Worm (Caenorhabditis elegans): ENCODE data around the gene F22B3.10.

DNA sequence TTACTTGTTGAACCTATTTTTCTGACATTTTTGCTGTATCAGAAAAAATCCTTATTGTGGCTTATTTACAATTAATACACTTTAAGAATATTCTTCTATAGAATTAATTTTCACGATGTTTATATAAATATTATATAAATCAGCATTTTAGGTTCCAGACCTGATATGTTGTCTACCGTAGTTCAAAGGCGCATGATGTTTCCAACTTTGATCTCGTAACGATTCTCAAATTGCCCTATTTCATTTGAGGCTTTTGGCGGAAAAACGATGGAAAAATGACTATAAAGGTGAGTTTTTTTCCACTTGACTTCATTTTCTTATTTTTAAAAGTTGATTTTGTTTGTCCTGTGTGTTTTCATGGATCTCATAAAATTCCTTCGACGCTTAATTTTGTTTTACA lies 4.7 kb downstream of the F22B3.10 start, which contains the start of gene gfat-2:
- TF ChIP-seq him-1 (tag; optimal IDR thresholded peaks at IDR 0.05) (no peak), dao-5 (tag; optimal IDR thresholded peaks at IDR 0.05) (no peak)

Measured in whole organism, L4/young adult.